Worm (Caenorhabditis elegans): ENCODE results near the gene srx-32.
"Not testable (repeated sequence)": the region's sequence is repeated elsewhere in the genome, so short reads cannot be mapped to it uniquely, and the experiment has no call there.

The srx-32 gene

DNA sequence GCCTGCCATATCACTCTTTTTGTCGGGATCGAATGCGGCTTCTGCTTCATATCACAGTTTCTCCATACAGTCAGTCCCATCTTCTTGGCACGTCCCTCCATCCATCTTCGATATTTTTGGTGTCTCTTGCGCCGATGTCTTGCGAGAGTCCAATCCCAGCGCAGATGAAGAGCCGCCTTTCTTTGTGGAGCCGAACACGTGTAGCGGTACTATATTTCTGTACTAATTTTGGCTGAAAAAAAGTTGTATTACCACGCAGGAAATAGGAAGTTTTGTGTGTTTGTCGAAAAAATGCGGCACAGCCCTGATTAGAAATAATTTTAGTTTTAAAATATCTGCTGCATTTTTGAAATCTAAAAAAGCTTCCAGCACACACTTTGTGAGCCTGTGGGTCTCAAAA, 22.6 kb upstream of the srx-32 start, which contains the start of gene K09C6.8:
Gene K09C6.8, minus strand, starts transcription at position 101 of the 400 bp plus-strand sequence.
- not testable (repeated sequence) for TF ChIP-seq mes-2 (tag; optimal IDR thresholded peaks at IDR 0.05; ENCODE audit: poor library complexity, severe bottlenecking); ztf-11 (tag; optimal IDR thresholded peaks at IDR 0.05); ceh-32 (tag; optimal IDR thresholded peaks at IDR 0.05; ENCODE audit: poor library complexity)

- TF ChIP-seq attf-4 (tag; optimal IDR thresholded peaks at IDR 0.05) (no peak), set-16 (GFP tag; IDR thresholded peaks at IDR 0.05) (peak; percentile 99), F44E2.7 (GFP tag; IDR thresholded peaks at IDR 0.05) (no peak), egl-43 (GFP tag; IDR thresholded peaks at IDR 0.05) (peak; percentile 62; the same call in 1 of the 2 replicates), pha-4 (GFP tag; IDR thresholded peaks at IDR 0.05) (peak; percentile 83; the same call in 1 of the 2 replicates), pha-4 (tag; optimal IDR thresholded peaks at IDR 0.05) (no peak)
Observed at ce11 chrV:842611-843010, 22.1 kb upstream of the srx-32 start.

DNA sequence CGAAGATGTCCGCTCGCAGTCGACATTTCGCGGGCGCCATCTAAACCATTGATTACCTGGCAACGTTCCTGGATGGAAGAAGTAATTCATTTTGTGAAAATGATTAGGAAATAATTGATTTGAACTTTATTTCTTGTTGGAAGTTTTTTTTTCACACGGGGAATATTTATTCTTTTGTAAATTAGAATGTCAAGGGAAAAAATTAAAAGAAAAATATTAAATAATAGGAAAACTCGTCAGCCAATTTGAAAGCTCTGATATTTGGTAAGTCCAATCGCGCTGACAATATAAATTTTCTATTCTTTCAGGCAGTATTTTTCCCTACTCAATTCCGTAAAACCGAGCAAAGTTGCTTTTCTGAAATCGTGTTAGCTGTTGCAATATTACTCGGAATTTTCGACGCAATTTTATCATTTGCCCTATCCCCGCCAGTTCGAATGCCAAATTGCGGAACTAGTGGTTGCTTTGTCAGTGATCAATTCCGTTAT, 18.5 kb upstream of the srx-32 start, which contains the start of the genes K09C6.7 and K09C6.10:
Gene K09C6.7, minus strand, starts transcription at position 101 of the 488 bp plus-strand sequence.
Gene K09C6.10, plus strand, starts transcription at position 438 of the 488 bp plus-strand sequence.
- TF ChIP-seq nhr-76 (tag; optimal IDR thresholded peaks at IDR 0.05); hif-1 (tag; optimal IDR thresholded peaks at IDR 0.05); cey-2 (tag; optimal IDR thresholded peaks at IDR 0.05; ENCODE audit: borderline replicate concordance, insufficient read depth): not testable (repeated sequence)

DNA sequence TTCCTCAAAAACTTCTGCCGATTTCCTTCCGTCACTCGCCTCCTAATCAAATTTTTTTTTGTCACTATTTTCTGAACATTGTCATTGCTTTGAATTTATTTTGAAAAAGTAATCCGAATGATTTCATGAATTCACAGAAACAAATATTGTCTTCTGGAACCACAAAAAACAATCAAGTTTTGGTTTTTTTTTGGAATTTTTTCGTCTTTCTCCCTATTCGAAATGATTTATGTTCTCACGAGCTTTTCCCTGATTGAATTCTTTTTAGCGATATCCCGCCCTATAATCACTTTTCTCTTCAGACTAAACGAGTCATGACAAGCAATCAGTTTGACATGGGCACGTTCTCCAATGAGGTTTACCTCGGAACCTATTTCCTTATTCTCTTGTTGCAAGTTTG, 12.8 kb upstream of the srx-32 start, which contains the start of gene F41H8.1:
Gene F41H8.1, plus strand, starts transcription at position 301 of the 400 bp plus-strand sequence.
- no peak for TF ChIP-seq hmg-1.1 (GFP tag; IDR thresholded peaks at IDR 0.05)
- TF ChIP-seq daf-19 (GFP tag; conservative IDR thresholded peaks at IDR 0.05): no peak
- no peak for TF ChIP-seq skn-1 (tag; optimal IDR thresholded peaks at IDR 0.05)
- no peak for TF ChIP-seq ztf-7 (tag; optimal IDR thresholded peaks at IDR 0.05)
- TF ChIP-seq zip-11 (GFP tag; IDR thresholded peaks at IDR 0.05): no peak

ce11 chrV:826097-826496, 5.6 kb upstream of the srx-32 start, which contains the start of gene F41H8.2:
Gene F41H8.2, plus strand, starts transcription at chrV:826397.
- TF ChIP-seq spr-1 (tag; optimal IDR thresholded peaks at IDR 0.05): no peak

ce11 chrV:822922-823321, 2.4 kb upstream of the srx-32 start, which contains the start of gene srx-31:
Gene srx-31, minus strand, starts transcription at chrV:823022.
- TF ChIP-seq nhr-237 (tag; optimal IDR thresholded peaks at IDR 0.05); tra-1 (GFP tag; IDR thresholded peaks at IDR 0.05); F44E2.7 (GFP tag; IDR thresholded peaks at IDR 0.05): not testable (repeated sequence)

DNA sequence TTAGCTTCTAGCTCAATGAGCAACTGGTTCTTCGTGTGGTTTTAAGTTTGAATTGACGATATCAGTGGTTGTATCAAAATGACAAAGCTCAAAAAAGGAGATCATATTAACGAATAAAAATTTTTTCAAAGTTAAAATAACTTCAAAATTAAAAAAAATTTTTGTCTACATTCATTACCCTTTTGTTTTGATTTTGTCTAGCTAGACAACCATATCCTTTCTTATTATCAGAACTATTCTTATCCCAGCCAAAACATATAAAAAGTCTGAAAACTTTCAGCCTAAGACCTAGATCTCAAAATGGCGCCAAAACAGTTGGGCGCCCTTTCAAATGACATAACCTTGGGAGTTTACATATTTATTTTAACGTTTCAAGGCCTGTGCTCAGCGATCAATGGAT, 3.3 kb downstream of the srx-32 start, which contains the start of gene R13D11.1:
Gene R13D11.1, plus strand, starts transcription at position 301 of the 400 bp plus-strand sequence.
- no peak for TF ChIP-seq sdz-12 (GFP tag; optimal IDR thresholded peaks at IDR 0.05)
- no peak for TF ChIP-seq lir-3 (tag; optimal IDR thresholded peaks at IDR 0.05)
- TF ChIP-seq zip-2 (tag; optimal IDR thresholded peaks at IDR 0.05): no peak
- TF ChIP-seq nhr-102 (tag; optimal IDR thresholded peaks at IDR 0.05): no peak
- no peak for TF ChIP-seq dve-1 (tag; optimal IDR thresholded peaks at IDR 0.05; ENCODE audit: insufficient read depth)
- TF ChIP-seq daf-8 (GFP tag; IDR thresholded peaks at IDR 0.05): no peak
- no peak for TF ChIP-seq ZK337.2 (GFP tag; IDR thresholded peaks at IDR 0.05)
- TF ChIP-seq egl-27 (tag; optimal IDR thresholded peaks at IDR 0.05): no peak
- TF ChIP-seq rbr-2 (tag; optimal IDR thresholded peaks at IDR 0.05): no peak
- TF ChIP-seq ceh-20 (GFP tag; IDR thresholded peaks at IDR 0.05): no peak
- TF ChIP-seq tra-1 (GFP tag; IDR thresholded peaks at IDR 0.05): no peak
- TF ChIP-seq ztf-11 (tag; optimal IDR thresholded peaks at IDR 0.05): no peak
